Fruit fly (Drosophila melanogaster) whole organism, embryonic: Measurements from ENCODE around the gene Snx1.
A peak's percentile ranks its signal among the peaks of the same experiment; 100 is the strongest.

ENCODE experiments used
- Atf6 ChIP-seq: fragments of 200-800 bp; sonication (Bioruptor generic); IDR thresholded peaks from 2 replicates; pipeline ENCODE4 v1.3.6; 2022; ENCODE audit warnings: missing biosample characterization, missing genetic modification characterization
- CG10209 ChIP-seq: fragments of 200-800 bp; sonication (Bioruptor generic); optimal IDR thresholded peaks from 3 replicates; lab custom pipeline; 2017; ENCODE audit warnings: missing biosample characterization, mild to moderate bottlenecking, missing genetic modification characterization, missing genetic modification reagents
- CG10267 ChIP-seq: fragments of 200-800 bp; sonication (Bioruptor generic); optimal IDR thresholded peaks from 2 replicates; lab custom pipeline; 2018; ENCODE audit warnings: missing biosample characterization, mild to moderate bottlenecking, missing genetic modification characterization, moderate library complexity
- CG10543 ChIP-seq: fragments of 200-800 bp; sonication (Bioruptor generic); optimal IDR thresholded peaks from 3 replicates; lab custom pipeline; 2017; ENCODE audit warnings: missing biosample characterization, mild to moderate bottlenecking, missing genetic modification characterization, moderate library complexity
- CG11456 ChIP-seq: fragments of 200-800 bp; sonication (Bioruptor generic); IDR thresholded peaks from 3 replicates; pipeline ENCODE4 v1.3.6; 2022; ENCODE audit warnings: missing biosample characterization, missing genetic modification characterization
- CG11695 ChIP-seq: fragments of 200-800 bp; sonication (Bioruptor generic); IDR thresholded peaks from 3 replicates; pipeline ENCODE4 v1.3.6; 2022; ENCODE audit warnings: missing biosample characterization, missing genetic modification characterization
- CG13424 ChIP-seq: fragments of 200-800 bp; sonication (Bioruptor generic); optimal IDR thresholded peaks from 2 replicates; lab custom pipeline; 2019; ENCODE audit warnings: missing biosample characterization, mild to moderate bottlenecking, missing genetic modification characterization, moderate library complexity
- CG1602 ChIP-seq: fragments of 200-800 bp; sonication (Bioruptor generic); optimal IDR thresholded peaks from 3 replicates; lab custom pipeline; 2016; ENCODE audit warnings: missing biosample characterization, missing genetic modification characterization
- CG16779 ChIP-seq: fragments of 200-800 bp; sonication (Bioruptor generic); IDR thresholded peaks from 2 replicates; pipeline ENCODE4 v1.3.6; 2022; ENCODE audit warnings: missing biosample characterization, missing genetic modification characterization
- CG17186 ChIP-seq: fragments of 200-800 bp; sonication (Bioruptor generic); optimal IDR thresholded peaks from 3 replicates; lab custom pipeline; 2017; ENCODE audit warnings: missing biosample characterization, missing genetic modification reagents, missing genetic modification characterization
- CG17359 ChIP-seq: fragments of 200-800 bp; sonication (Bioruptor generic); optimal IDR thresholded peaks from 3 replicates; lab custom pipeline; 2018; ENCODE audit warnings: missing biosample characterization, mild to moderate bottlenecking, missing genetic modification characterization, moderate library complexity
- CG17802 ChIP-seq: fragments of 200-800 bp; sonication (Bioruptor generic); optimal IDR thresholded peaks from 2 replicates; lab custom pipeline; 2018; ENCODE audit warnings: missing biosample characterization, mild to moderate bottlenecking, missing genetic modification characterization, moderate library complexity
- CG18011 ChIP-seq: fragments of 200-800 bp; sonication (Bioruptor generic); optimal IDR thresholded peaks from 2 replicates; lab custom pipeline; 2017; ENCODE audit warnings: missing biosample characterization, missing genetic modification characterization, mild to moderate bottlenecking, moderate library complexity, missing genotype
- CG18764 ChIP-seq: fragments of 200-800 bp; sonication (Bioruptor generic); optimal IDR thresholded peaks from 3 replicates; lab custom pipeline; 2016; ENCODE audit warnings: missing biosample characterization, missing genetic modification characterization
- CG2889 ChIP-seq: fragments of 200-800 bp; sonication (Bioruptor generic); IDR thresholded peaks from 3 replicates; pipeline ENCODE4 v1.3.6; 2022; ENCODE audit warnings: missing biosample characterization, missing genetic modification characterization
- CG30431 ChIP-seq: fragments of 200-800 bp; sonication (Bioruptor generic); optimal IDR thresholded peaks from 2 replicates; lab custom pipeline; 2017; ENCODE audit warnings: missing biosample characterization, missing genetic modification characterization
- CG32767 ChIP-seq: fragments of 200-800 bp; sonication (Bioruptor generic); IDR thresholded peaks from 2 replicates; pipeline ENCODE4 v1.3.6; 2022; ENCODE audit warnings: missing biosample characterization, missing genetic modification characterization
- CG32772 ChIP-seq: fragments of 200-800 bp; sonication (Bioruptor generic); IDR thresholded peaks from 2 replicates; pipeline ENCODE4 v1.3.6; 2022; ENCODE audit warnings: missing biosample characterization, missing genetic modification characterization
- CG4404 ChIP-seq: fragments of 200-800 bp; sonication (Bioruptor generic); IDR thresholded peaks from 2 replicates; pipeline ENCODE4 v1.3.6; 2022; ENCODE audit warnings: missing biosample characterization, missing genetic modification characterization
- CG4730 ChIP-seq: fragments of 200-800 bp; sonication (Bioruptor generic); IDR thresholded peaks from 2 replicates; pipeline ENCODE4 v1.3.6; 2022; ENCODE audit warnings: missing biosample characterization, missing genetic modification characterization
- CG5180 ChIP-seq: fragments of 200-800 bp; sonication (Bioruptor generic); optimal IDR thresholded peaks from 3 replicates; lab custom pipeline; 2017; ENCODE audit warnings: missing biosample characterization, missing genetic modification characterization, mild to moderate bottlenecking, moderate library complexity, missing genetic modification reagents
- CG6683 ChIP-seq: fragments of 200-800 bp; sonication (Bioruptor generic); optimal IDR thresholded peaks from 2 replicates; lab custom pipeline; 2017; ENCODE audit warnings: missing biosample characterization, mild to moderate bottlenecking, missing genetic modification characterization, missing genetic modification reagents
- CG6813 ChIP-seq: fragments of 200-800 bp; sonication (Bioruptor generic); optimal IDR thresholded peaks from 2 replicates; lab custom pipeline; 2017; ENCODE audit warnings: missing biosample characterization, missing genetic modification characterization, mild to moderate bottlenecking, moderate library complexity, missing genetic modification reagents
- CG9876 ChIP-seq: fragments of 200-800 bp; sonication (Bioruptor generic); optimal IDR thresholded peaks from 2 replicates; lab custom pipeline; 2016; ENCODE audit warnings: missing biosample characterization, missing genetic modification characterization
- D19B ChIP-seq: fragments of 200-800 bp; sonication (Bioruptor generic); optimal IDR thresholded peaks from 2 replicates; lab custom pipeline; 2017; ENCODE audit warnings: missing biosample characterization, mild to moderate bottlenecking, missing genetic modification characterization
- Dbx ChIP-seq: fragments of 200-800 bp; sonication (Bioruptor generic); IDR thresholded peaks from 3 replicates; pipeline ENCODE4 v1.3.6; 2022; ENCODE audit warnings: missing biosample characterization, missing genetic modification characterization
- Gug ChIP-seq: fragments of 200-800 bp; sonication (Bioruptor generic); IDR thresholded peaks from 4 replicates; pipeline ENCODE4 v1.3.6; 2022; ENCODE audit warnings: missing biosample characterization, missing genetic modification characterization
- Hr3 ChIP-seq: fragments of 200-800 bp; sonication (Bioruptor generic); optimal IDR thresholded peaks from 3 replicates; lab custom pipeline; 2016; ENCODE audit warnings: missing biosample characterization, missing genetic modification characterization
- Hr78 ChIP-seq, 2 experiments: fragments of 200-800 bp in 1 of 2; fragments of >200 bp in 1 of 2; sonication (Bioruptor generic) in 1 of 2; optimal IDR thresholded peaks; 2 replicates each; lab custom pipeline; 2017 to 2019; ENCODE audit warnings: missing biosample characterization in 2 of 2, missing genetic modification characterization in 2 of 2, mild to moderate bottlenecking in 1 of 2, moderate library complexity in 1 of 2
- MTF-1 ChIP-seq: fragments of 200-800 bp; sonication (Bioruptor generic); optimal IDR thresholded peaks from 2 replicates; lab custom pipeline; 2018; ENCODE audit warnings: missing biosample characterization, mild to moderate bottlenecking, missing genetic modification characterization, borderline replicate concordance
- Myb ChIP-seq: fragments of 200-800 bp; sonication (Bioruptor generic); optimal IDR thresholded peaks from 2 replicates; lab custom pipeline; 2016; ENCODE audit warnings: missing biosample characterization, missing genetic modification characterization
- Nf-YA ChIP-seq: fragments of 200-800 bp; sonication (Bioruptor generic); IDR thresholded peaks from 2 replicates; pipeline ENCODE4 v1.3.6; 2022; ENCODE audit warnings: missing biosample characterization, missing genetic modification characterization
- bcd ChIP-seq: fragments of 200-800 bp; sonication (Bioruptor generic); optimal IDR thresholded peaks from 2 replicates; lab custom pipeline; 2017; ENCODE audit warnings: missing biosample characterization, mild to moderate bottlenecking, missing genetic modification characterization
- bigmax ChIP-seq: fragments of 200-800 bp; sonication (Bioruptor generic); optimal IDR thresholded peaks from 2 replicates; lab custom pipeline; 2018; ENCODE audit warnings: missing biosample characterization, mild to moderate bottlenecking, missing genetic modification characterization
- bsh ChIP-seq, 2 experiments: fragments of 200-800 bp; sonication (Bioruptor generic); optimal IDR thresholded peaks; 2 replicates each; lab custom pipeline; 2017 to 2018; ENCODE audit warnings: mild to moderate bottlenecking in 2 of 2, missing biosample characterization in 2 of 2, missing genetic modification characterization in 2 of 2, moderate library complexity in 1 of 2
- ci ChIP-seq: fragments of 200-800 bp; sonication (Bioruptor generic); IDR thresholded peaks from 3 replicates; pipeline ENCODE4 v1.3.6; 2022; ENCODE audit warnings: missing biosample characterization, missing genetic modification characterization
- en ChIP-seq: fragments of 200-800 bp; sonication (Bioruptor generic); optimal IDR thresholded peaks from 2 replicates; lab custom pipeline; 2016; ENCODE audit warnings: missing biosample characterization, missing genetic modification characterization
- gem ChIP-seq: fragments of 200-800 bp; sonication (Bioruptor generic); optimal IDR thresholded peaks from 2 replicates; lab custom pipeline; 2019; ENCODE audit warnings: missing biosample characterization, mild to moderate bottlenecking, missing genetic modification characterization, moderate library complexity
- kah ChIP-seq: fragments of 200-800 bp; sonication (Bioruptor generic); optimal IDR thresholded peaks from 2 replicates; lab custom pipeline; 2018; ENCODE audit warnings: missing biosample characterization, mild to moderate bottlenecking, missing genetic modification characterization
- ken ChIP-seq: fragments of 200-800 bp; sonication (Bioruptor generic); IDR thresholded peaks from 3 replicates; pipeline ENCODE4 v1.3.6; 2022; ENCODE audit warnings: missing biosample characterization, missing genetic modification characterization
- knrl ChIP-seq: fragments of 200-800 bp; sonication (Bioruptor generic); IDR thresholded peaks from 3 replicates; pipeline ENCODE4 v1.3.6; 2022; ENCODE audit warnings: missing biosample characterization, missing genetic modification characterization; ENCODE audit not compliant: partially characterized antibody
- lmd ChIP-seq: fragments of 200-800 bp; sonication (Bioruptor generic); IDR thresholded peaks from 2 replicates; pipeline ENCODE4 v1.3.6; 2022; ENCODE audit warnings: missing biosample characterization, missing genetic modification characterization
- lov ChIP-seq, 2 experiments: fragments of 200-800 bp in 1 of 2; fragments of >200 bp in 1 of 2; sonication (Bioruptor generic) in 1 of 2; IDR thresholded peaks in 1 of 2; optimal IDR thresholded peaks in 1 of 2; 2 replicates in 1 of 2; 3 replicates in 1 of 2; pipeline versions ENCODE4 v1.3.6 to Lab custom; 2017 to 2022; ENCODE audit warnings: missing biosample characterization in 1 of 2, missing genetic modification characterization in 1 of 2
- nerfin-1 ChIP-seq: fragments of 200-800 bp; sonication (Bioruptor generic); optimal IDR thresholded peaks from 3 replicates; lab custom pipeline; 2019; ENCODE audit warnings: missing biosample characterization, mild to moderate bottlenecking, missing genetic modification characterization, moderate library complexity
- oc ChIP-seq: fragments of 200-800 bp; sonication (Bioruptor generic); optimal IDR thresholded peaks from 2 replicates; lab custom pipeline; 2018; ENCODE audit warnings: missing biosample characterization, mild to moderate bottlenecking, missing genetic modification characterization, moderate library complexity
- org-1 ChIP-seq: fragments of 200-800 bp; sonication (Bioruptor generic); optimal IDR thresholded peaks from 2 replicates; lab custom pipeline; 2017; ENCODE audit warnings: missing biosample characterization, missing genetic modification characterization
- pum ChIP-seq: fragments of 200-800 bp; sonication (Bioruptor generic); optimal IDR thresholded peaks from 2 replicates; lab custom pipeline; 2016; ENCODE audit warnings: missing biosample characterization, missing genetic modification characterization
- stc ChIP-seq: fragments of 200-800 bp; sonication (Bioruptor generic); IDR thresholded peaks from 2 replicates; pipeline ENCODE4 v1.3.6; 2022; ENCODE audit warnings: missing biosample characterization, missing genetic modification characterization
- wdn ChIP-seq: fragments of 200-800 bp; sonication (Bioruptor generic); IDR thresholded peaks from 2 replicates; pipeline ENCODE4 v1.3.6; 2022; ENCODE audit warnings: missing biosample characterization, missing genetic modification characterization

The Snx1 gene

DNA sequence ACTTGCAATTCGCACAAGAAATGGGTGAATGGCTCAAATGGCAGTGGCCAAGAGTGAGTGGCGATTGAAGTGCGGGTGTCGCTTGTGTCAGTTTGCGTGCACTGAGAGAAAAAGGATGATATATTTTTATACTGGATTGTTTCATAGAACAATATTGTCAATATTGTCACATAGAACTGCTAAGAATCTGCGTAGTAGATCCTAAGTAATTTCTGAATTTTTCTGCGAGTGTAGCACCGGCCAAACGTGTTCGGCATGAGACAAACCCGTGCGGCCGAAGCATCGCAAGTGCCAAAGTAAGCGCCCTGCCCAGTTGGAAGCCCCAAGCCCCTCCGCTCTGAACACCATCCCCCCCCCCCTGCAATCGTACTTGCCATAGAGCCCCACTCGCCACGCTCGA is 9.2 kb upstream of the Snx1 start (continued):
- TF ChIP-seq kah (GFP tag; lab: Kevin White, UChicago) (peak; percentile 27), org-1 (peak; percentile 55), CG17186 (GFP tag; lab: Kevin White, UChicago) (peak; percentile 17), Hr3 (GFP tag; lab: Kevin White, UChicago) (peak; percentile 57), bigmax (GFP tag; lab: Kevin White, UChicago) (no peak), CG32767 (peak; percentile 67), CG2889 (peak; percentile 76), wdn (GFP tag; lab: Robert Waterston, UW) (peak; percentile 24; the same call in 1 of the 2 replicates), Myb (GFP tag; lab: Kevin White, UChicago) (peak; percentile 7), Gug (GFP tag; lab: Robert Waterston, UW) (peak; percentile 49; the same call in 2 of the 4 replicates), lmd (GFP tag; lab: Robert Waterston, UW) (peak; percentile 82), CG18764 (GFP tag; lab: Kevin White, UChicago) (peak; percentile 49), Nf-YA (GFP tag; lab: Robert Waterston, UW) (peak; percentile 57), CG32772 (peak; percentile 76), CG11456 (peak; percentile 74; the same call in 1 of the 3 replicates), oc (peak; percentile 52), knrl (GFP tag; lab: Robert Waterston, UW) (no peak), en (GFP tag; lab: Kevin White, UChicago) (peak; percentile 50), CG6683 (GFP tag; lab: Kevin White, UChicago) (peak; percentile 28), ken (GFP tag; lab: Robert Waterston, UW) (no peak), CG17802 (tag; lab: Kevin White, UChicago) (peak; percentile 33), nerfin-1 (tag; lab: Kevin White, UChicago) (peak; percentile 47), CG5180 (GFP tag; lab: Kevin White, UChicago) (peak; percentile 92), CG30431 (GFP tag; lab: Kevin White, UChicago) (peak; percentile 28), CG10267 (tag; lab: Kevin White, UChicago) (peak; percentile 39), D19B (GFP tag; lab: Kevin White, UChicago) (no peak), CG4404 (GFP tag; lab: Robert Waterston, UW) (peak; percentile 33; the same call in 1 of the 2 replicates), CG1602 (GFP tag; lab: Kevin White, UChicago) (peak; percentile 44), pum (GFP tag; lab: Kevin White, UChicago) (peak; percentile 36), CG6813 (GFP tag; lab: Kevin White, UChicago) (peak; percentile 61), bcd (GFP tag; lab: Kevin White, UChicago) (peak; percentile 64), MTF-1 (GFP tag; lab: Kevin White, UChicago) (peak; percentile 43), bsh (GFP tag; optimal IDR thresholded peaks at IDR 0.05; lab: Kevin White, UChicago) (peak in 1 of 2 experiments; percentile 37), Hr78 (GFP tag; optimal IDR thresholded peaks at IDR 0.05; lab: Kevin White, UChicago) (no peak), stc (peak; percentile 80), CG16779 (GFP tag; lab: Robert Waterston, UW) (0 out of 2 replicates have a peak, but pooled peaks have one; percentile 62), CG13424 (tag; lab: Kevin White, UChicago) (peak; percentile 25), CG11695 (GFP tag; lab: Robert Waterston, UW) (peak; percentile 69; the same call in 2 of the 3 replicates), CG10209 (GFP tag; lab: Kevin White, UChicago) (peak; percentile 72), ci (peak; percentile 90), lov (optimal IDR thresholded peaks at IDR 0.05; lab: Kevin White, UChicago) (no peak), lov (GFP tag; IDR thresholded peaks at IDR 0.05; lab: Robert Waterston, UW) (0 out of 3 replicates have a peak, but pooled peaks have one; percentile 76), CG18011 (GFP tag; lab: Kevin White, UChicago) (peak; percentile 15), gem (peak; percentile 82), CG17359 (tag; lab: Kevin White, UChicago) (peak; percentile 84), CG4730 (GFP tag; lab: Robert Waterston, UW) (peak; percentile 74), Atf6 (GFP tag; lab: Robert Waterston, UW) (peak; percentile 54; the same call in 1 of the 2 replicates), CG9876 (GFP tag; lab: Kevin White, UChicago) (peak; percentile 25), Dbx (GFP tag; lab: Robert Waterston, UW) (0 out of 3 replicates have a peak, but pooled peaks have one; percentile 43), CG10543 (GFP tag; lab: Kevin White, UChicago) (no peak)
